Fruit fly (Drosophila melanogaster): ENCODE data around the gene AGO3.

- TF ChIP-seq CG9948 (tag; optimal IDR thresholded peaks at IDR 0.05), result no peak
- TF ChIP-seq CG34367 (tag; optimal IDR thresholded peaks at IDR 0.05), result no peak
- TF ChIP-seq EcR (GFP tag; optimal IDR thresholded peaks at IDR 0.05), result no peak
- no peak for TF ChIP-seq CG8159 (tag; optimal IDR thresholded peaks at IDR 0.05)
- no peak for TF ChIP-seq fd96Ca (GFP tag; IDR thresholded peaks at IDR 0.05)
- no peak for TF ChIP-seq CG13204 (GFP tag; optimal IDR thresholded peaks at IDR 0.05)
- TF ChIP-seq CG4496 (GFP tag; IDR thresholded peaks at IDR 0.05), result no peak
- TF ChIP-seq CG10348 (GFP tag; IDR thresholded peaks at IDR 0.05), result no peak
Measured at dm6 chr3L:23738183-23738831, 183.9 kb downstream of the AGO3 start.

Data from whole organism, pupa.